Fruit fly (Drosophila melanogaster) whole organism, prepupa: Measurements from ENCODE around the gene CG5281.

Experiments
- CG10631 ChIP-seq: fragments of 200-800 bp; sonication (Bioruptor generic); optimal IDR thresholded peaks from 2 replicates; lab custom pipeline; 2016; ENCODE audit warnings: missing biosample characterization, missing genetic modification characterization
- CG11294 ChIP-seq: fragments of 200-800 bp; sonication (Bioruptor generic); IDR thresholded peaks from 2 replicates; pipeline ENCODE4 v1.3.6; 2022; ENCODE audit warnings: missing biosample characterization, missing genetic modification characterization
- CG11902 ChIP-seq: fragments of 200-800 bp; sonication (Bioruptor generic); optimal IDR thresholded peaks from 3 replicates; lab custom pipeline; 2016; ENCODE audit warnings: missing biosample characterization, missing genetic modification characterization
- CG1621 ChIP-seq: fragments of 200-800 bp; sonication (Bioruptor generic); optimal IDR thresholded peaks from 3 replicates; lab custom pipeline; 2018; ENCODE audit warnings: missing biosample characterization, mild to moderate bottlenecking, missing genetic modification characterization
- CG16779 ChIP-seq: fragments of 200-800 bp; sonication (Bioruptor generic); optimal IDR thresholded peaks from 3 replicates; lab custom pipeline; 2017; ENCODE audit warnings: missing biosample characterization, mild to moderate bottlenecking, missing genetic modification characterization
- CG3032 ChIP-seq: fragments of 200-800 bp; optimal IDR thresholded peaks from 2 replicates; lab custom pipeline; 2019; ENCODE audit warnings: missing biosample characterization, mild to moderate bottlenecking, missing genetic modification characterization, moderate library complexity
- CG31627 ChIP-seq: fragments of 200-800 bp; sonication (Bioruptor generic); optimal IDR thresholded peaks from 3 replicates; lab custom pipeline; 2016; ENCODE audit warnings: missing biosample characterization, missing genetic modification characterization
- CG34406 ChIP-seq: fragments of 200-800 bp; sonication (Bioruptor generic); optimal IDR thresholded peaks from 3 replicates; lab custom pipeline; 2016; ENCODE audit warnings: missing biosample characterization, missing genetic modification characterization
- CG6163 ChIP-seq: fragments of 200-800 bp; sonication (Bioruptor generic); IDR thresholded peaks from 3 replicates; pipeline ENCODE4 v1.3.6; 2022; ENCODE audit warnings: missing biosample characterization, missing genetic modification characterization
- CG6792 ChIP-seq: fragments of 200-800 bp; sonication (Bioruptor generic); optimal IDR thresholded peaks from 3 replicates; lab custom pipeline; 2016; ENCODE audit warnings: missing biosample characterization, missing genetic modification characterization
- CG6808 ChIP-seq: fragments of 200-800 bp; sonication (Bioruptor generic); optimal IDR thresholded peaks from 3 replicates; lab custom pipeline; 2017; ENCODE audit warnings: missing biosample characterization, missing genetic modification characterization, mild to moderate bottlenecking, moderate library complexity, missing genetic modification reagents
- CG7368 ChIP-seq: fragments of 200-800 bp; sonication (Bioruptor generic); optimal IDR thresholded peaks from 3 replicates; lab custom pipeline; 2016; ENCODE audit warnings: missing biosample characterization, missing genetic modification characterization
- CG8119 ChIP-seq: fragments of 200-800 bp; sonication (Bioruptor generic); IDR thresholded peaks from 3 replicates; pipeline ENCODE4 v1.3.6; 2022; ENCODE audit warnings: missing biosample characterization, missing genetic modification characterization
- CG9139 ChIP-seq: fragments of 200-800 bp; sonication (Bioruptor generic); optimal IDR thresholded peaks from 3 replicates; lab custom pipeline; 2017; ENCODE audit warnings: missing biosample characterization, mild to moderate bottlenecking, missing genetic modification characterization
- Eip93F ChIP-seq: fragments of 200-800 bp; sonication (Bioruptor generic); optimal IDR thresholded peaks from 2 replicates; lab custom pipeline; 2016; ENCODE audit warnings: missing biosample characterization, mild to moderate bottlenecking, missing genetic modification characterization
- Ets21C ChIP-seq: fragments of 200-800 bp; sonication (Bioruptor generic); optimal IDR thresholded peaks from 3 replicates; lab custom pipeline; 2016; ENCODE audit warnings: missing biosample characterization, missing genetic modification characterization
- Ets96B ChIP-seq: fragments of 200-800 bp; optimal IDR thresholded peaks from 2 replicates; lab custom pipeline; 2019; ENCODE audit warnings: missing biosample characterization, mild to moderate bottlenecking, missing genetic modification characterization, moderate library complexity
- Gug ChIP-seq: fragments of 200-800 bp; sonication (Bioruptor generic); IDR thresholded peaks from 2 replicates; pipeline ENCODE4 v1.3.6; 2022; ENCODE audit warnings: missing biosample characterization, missing genetic modification characterization
- Hr38 ChIP-seq: sonication (Bioruptor generic); optimal IDR thresholded peaks from 2 replicates; lab custom pipeline; 2016; ENCODE audit warnings: missing biosample characterization, missing genetic modification characterization
- Hr39 ChIP-seq: fragments of 200-800 bp; sonication (Bioruptor generic); optimal IDR thresholded peaks from 2 replicates; lab custom pipeline; 2016; ENCODE audit warnings: missing biosample characterization, missing genetic modification characterization
- Hr4 ChIP-seq: fragments of 200-800 bp; sonication (Bioruptor generic); optimal IDR thresholded peaks from 3 replicates; lab custom pipeline; 2016; ENCODE audit warnings: missing biosample characterization, missing genetic modification characterization
- Lpt ChIP-seq: fragments of 200-800 bp; sonication (Bioruptor generic); optimal IDR thresholded peaks from 3 replicates; lab custom pipeline; 2016; ENCODE audit warnings: missing biosample characterization, missing genetic modification characterization
- OdsH ChIP-seq: fragments of 200-800 bp; sonication (Bioruptor generic); optimal IDR thresholded peaks from 3 replicates; lab custom pipeline; 2016; ENCODE audit warnings: missing biosample characterization, missing genetic modification characterization
- Smox ChIP-seq: fragments of 200-800 bp; sonication (Bioruptor generic); optimal IDR thresholded peaks from 3 replicates; lab custom pipeline; 2016; ENCODE audit warnings: missing biosample characterization, missing genetic modification characterization
- Sox14 ChIP-seq: fragments of 200-800 bp; sonication (Bioruptor generic); optimal IDR thresholded peaks from 3 replicates; lab custom pipeline; 2016; ENCODE audit warnings: missing biosample characterization, missing genetic modification characterization
- Sox15 ChIP-seq: fragments of 200-800 bp; sonication (Bioruptor generic); optimal IDR thresholded peaks from 3 replicates; lab custom pipeline; 2016; ENCODE audit warnings: missing biosample characterization, missing genetic modification characterization
- achi ChIP-seq: fragments of 200-800 bp; sonication (Bioruptor generic); optimal IDR thresholded peaks from 3 replicates; lab custom pipeline; 2016; ENCODE audit warnings: missing biosample characterization, missing genetic modification characterization
- acj6 ChIP-seq: fragments of 200-800 bp; sonication (Bioruptor generic); optimal IDR thresholded peaks from 3 replicates; lab custom pipeline; 2016; ENCODE audit warnings: missing biosample characterization, missing genetic modification characterization
- cyc ChIP-seq: fragments of 200-800 bp; sonication (Bioruptor generic); optimal IDR thresholded peaks from 3 replicates; lab custom pipeline; 2016; ENCODE audit warnings: missing biosample characterization, missing genetic modification characterization
- dsx ChIP-seq: fragments of 200-800 bp; optimal IDR thresholded peaks from 3 replicates; lab custom pipeline; 2019; ENCODE audit warnings: missing biosample characterization, mild to moderate bottlenecking, missing genetic modification characterization, moderate library complexity; ENCODE audit not compliant: poor library complexity, severe bottlenecking
- eg ChIP-seq: fragments of 200-800 bp; sonication (Bioruptor generic); IDR thresholded peaks from 3 replicates; pipeline ENCODE4 v1.3.6; 2022; ENCODE audit warnings: missing biosample characterization, missing genetic modification characterization
- esn ChIP-seq: fragments of 200-800 bp; sonication (Bioruptor generic); optimal IDR thresholded peaks from 2 replicates; lab custom pipeline; 2016; ENCODE audit warnings: missing biosample characterization, mild to moderate bottlenecking, missing genetic modification characterization, moderate library complexity
- fd59A ChIP-seq: fragments of 200-800 bp; sonication (Bioruptor generic); optimal IDR thresholded peaks from 2 replicates; lab custom pipeline; 2017; ENCODE audit warnings: missing biosample characterization, mild to moderate bottlenecking, missing genetic modification characterization, missing genetic modification reagents
- lz ChIP-seq: fragments of 200-800 bp; sonication (Bioruptor generic); optimal IDR thresholded peaks from 3 replicates; lab custom pipeline; 2016; ENCODE audit warnings: missing biosample characterization, missing genetic modification characterization
- net ChIP-seq: fragments of 200-800 bp; sonication (Bioruptor generic); optimal IDR thresholded peaks from 3 replicates; lab custom pipeline; 2016; ENCODE audit warnings: missing biosample characterization, missing genetic modification characterization
- salr ChIP-seq, 2 experiments: fragments of 200-800 bp; sonication (Bioruptor generic); optimal IDR thresholded peaks; 3 replicates each; lab custom pipeline; 2016 to 2018; ENCODE audit warnings: missing biosample characterization in 2 of 2, missing genetic modification characterization in 2 of 2, mild to moderate bottlenecking in 1 of 2
- spab ChIP-seq: fragments of 200-800 bp; sonication (Bioruptor generic); optimal IDR thresholded peaks from 2 replicates; lab custom pipeline; 2017; ENCODE audit warnings: missing biosample characterization, mild to moderate bottlenecking, missing genetic modification characterization, missing genetic modification reagents
- ss ChIP-seq, 2 experiments: fragments of 200-800 bp; sonication (Bioruptor generic); optimal IDR thresholded peaks; 2 replicates in 1 of 2; 3 replicates in 1 of 2; lab custom pipeline; 2017 to 2018; ENCODE audit warnings: mild to moderate bottlenecking in 2 of 2, missing biosample characterization in 2 of 2, missing genetic modification characterization in 2 of 2, moderate library complexity in 1 of 2
- svp ChIP-seq: fragments of 200-800 bp; sonication (Bioruptor generic); peaks from one replicate; lab custom pipeline; 2016; ENCODE audit warnings: missing biosample characterization, missing genetic modification characterization
- vri ChIP-seq: fragments of 200-800 bp; sonication (Bioruptor generic); optimal IDR thresholded peaks from 3 replicates; lab custom pipeline; 2016; ENCODE audit warnings: missing biosample characterization, mild to moderate bottlenecking, missing genetic modification characterization

Gene CG5281

DNA sequence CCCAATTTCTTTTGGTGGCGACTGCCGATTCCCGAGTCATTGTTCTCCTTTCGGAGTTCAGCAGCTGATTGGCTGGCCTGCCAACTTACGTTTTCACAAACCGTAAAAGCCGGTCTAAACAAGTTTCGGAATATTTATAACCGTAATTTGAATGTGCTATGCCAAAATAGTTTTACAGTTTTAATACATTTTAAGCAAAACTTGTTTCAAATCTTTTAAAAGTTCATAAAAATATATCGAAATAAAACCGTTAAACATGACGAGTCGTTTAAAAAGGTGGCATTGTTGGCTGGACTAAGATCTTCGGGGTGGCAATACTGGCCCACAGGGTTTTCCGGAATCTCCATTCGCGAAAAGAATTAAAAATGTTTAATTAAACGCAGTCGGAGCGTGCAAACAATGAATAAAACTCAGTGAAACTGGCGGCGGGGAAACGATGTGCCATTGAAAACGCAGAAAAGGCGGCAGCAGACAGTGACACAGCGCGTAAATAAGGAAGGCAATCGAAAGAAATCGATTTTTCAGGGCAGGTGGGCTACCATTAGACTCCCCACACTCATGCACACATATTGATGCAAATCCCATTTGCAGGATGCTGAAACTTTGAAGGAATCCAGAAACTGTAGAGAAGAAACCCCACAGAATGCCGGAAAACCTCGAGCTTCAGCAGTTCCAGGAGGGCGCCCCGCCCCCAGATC is at the start of gene CG5281, which contains the start of gene Exd2:
Gene CG5281, plus strand, starts transcription at position 314 of the 698 bp plus-strand sequence.
Gene Exd2, minus strand, starts transcription at position 167 of the 698 bp plus-strand sequence.
- TF ChIP-seq CG6163, result 0 out of 3 replicates have a peak, but pooled peaks have one; percentile 11
- TF ChIP-seq CG3032 (tag; lab: Kevin White, UChicago), result peak; percentile 20
- TF ChIP-seq CG34406 (GFP tag; lab: Kevin White, UChicago), result no peak
- peak; percentile 89 for TF ChIP-seq Sox14
- TF ChIP-seq esn (GFP tag; lab: Kevin White, UChicago), result peak; percentile 62
- peak; percentile 32 for TF ChIP-seq lz (GFP tag; lab: Kevin White, UChicago)
- no peak for TF ChIP-seq CG11902 (GFP tag; lab: Kevin White, UChicago)
- TF ChIP-seq achi, result no peak
- TF ChIP-seq CG31627 (GFP tag; lab: Kevin White, UChicago), result peak; percentile 55
- TF ChIP-seq Ets21C (GFP tag; lab: Kevin White, UChicago), result no peak
- TF ChIP-seq CG1621, result peak; percentile 91
- no peak for TF ChIP-seq CG10631 (GFP tag; lab: Kevin White, UChicago)
- no peak for TF ChIP-seq spab (GFP tag; lab: Kevin White, UChicago)
- TF ChIP-seq cyc (GFP tag; lab: Kevin White, UChicago), result peak; percentile 21
- no peak for TF ChIP-seq fd59A (GFP tag; lab: Kevin White, UChicago)

DNA sequence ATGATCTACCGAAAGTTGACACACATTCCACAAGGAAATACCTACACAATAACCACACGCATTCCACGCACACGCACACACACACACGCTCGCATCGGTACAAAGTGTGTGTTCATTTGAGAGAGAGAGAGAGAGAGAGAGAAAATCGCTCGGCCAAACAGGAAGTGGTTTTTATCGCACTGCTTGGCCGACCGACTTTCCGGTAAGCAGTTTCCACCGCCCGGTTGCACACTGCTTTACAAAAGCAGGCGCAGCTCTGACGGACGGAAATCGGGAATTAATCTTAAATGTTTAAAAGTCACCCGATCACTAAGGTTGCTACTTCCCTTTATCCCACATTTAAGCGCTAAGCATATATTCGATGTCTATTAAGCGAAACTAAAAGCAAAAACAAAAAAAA is 42.8 kb upstream of the CG5281 start:
- no peak for TF ChIP-seq spab (GFP tag; lab: Kevin White, UChicago)
- TF ChIP-seq Sox14, result no peak
- no peak for TF ChIP-seq lz (GFP tag; lab: Kevin White, UChicago)
- no peak for TF ChIP-seq CG7368
- TF ChIP-seq svp (GFP tag; lab: Kevin White, UChicago), result no peak
- no peak for TF ChIP-seq net (GFP tag; lab: Kevin White, UChicago)
- TF ChIP-seq Sox15, result no peak
- TF ChIP-seq CG9139, result no peak
- TF ChIP-seq Gug (GFP tag; lab: Robert Waterston, UW), result no peak
- TF ChIP-seq, all 60 proteins: peak for 0

DNA sequence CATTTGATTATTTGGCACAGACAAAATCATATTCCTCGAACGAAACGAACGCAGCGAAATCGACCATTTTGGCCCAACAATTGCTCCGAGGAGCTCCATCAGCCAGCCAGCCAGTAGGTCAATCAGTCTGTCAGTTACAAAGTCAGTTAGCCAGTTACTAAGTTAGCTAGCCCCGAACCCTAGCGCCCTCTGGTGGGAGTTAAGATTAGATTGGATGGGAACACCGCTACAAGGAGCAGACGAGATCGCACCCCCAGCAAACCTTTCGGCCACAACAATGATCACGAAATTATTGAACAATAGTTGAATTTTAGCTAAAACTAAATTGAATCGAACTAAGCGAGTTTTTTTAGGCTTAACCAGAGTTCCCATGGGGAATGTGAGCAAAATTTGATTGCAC is 41.8 kb upstream of the CG5281 start:
- TF ChIP-seq Ets96B (no peak), salr (GFP tag; optimal IDR thresholded peaks at IDR 0.05; lab: Kevin White, UChicago) (no peak), svp (GFP tag; lab: Kevin White, UChicago) (no peak), ss (GFP tag; optimal IDR thresholded peaks at IDR 0.05; lab: Kevin White, UChicago) (no peak), Sox15 (no peak), CG16779 (no peak), Hr39 (GFP tag; lab: Kevin White, UChicago) (no peak), acj6 (no peak), Lpt (no peak), dsx (no peak), Hr38 (GFP tag; lab: Kevin White, UChicago) (no peak), CG9139 (no peak), Smox (GFP tag; lab: Kevin White, UChicago) (no peak), CG8119 (GFP tag; lab: Robert Waterston, UW) (no peak)

DNA sequence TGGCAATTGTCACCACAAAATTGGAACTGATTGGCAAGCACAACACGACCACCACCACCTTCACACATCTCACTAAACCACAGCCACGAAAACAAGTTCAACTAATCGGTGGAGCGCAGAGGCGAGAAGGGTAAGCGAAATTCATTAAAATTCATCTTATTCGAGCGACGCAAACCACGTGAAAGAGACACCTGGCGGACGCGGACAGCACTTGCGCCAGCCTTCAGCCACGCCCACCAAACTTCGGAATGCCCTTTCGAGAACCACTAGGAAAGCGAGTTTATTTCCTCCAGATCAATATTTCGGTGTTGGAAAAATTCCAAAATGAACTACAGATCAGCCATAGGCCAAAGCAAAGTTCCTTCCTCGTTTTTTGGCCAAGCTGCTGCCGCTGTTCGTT is 40.1 kb upstream of the CG5281 start:
- TF ChIP-seq lz (GFP tag; lab: Kevin White, UChicago) (no peak), Eip93F (GFP tag; lab: Kevin White, UChicago) (no peak), Hr4 (GFP tag; lab: Kevin White, UChicago) (no peak), OdsH (GFP tag; lab: Kevin White, UChicago) (no peak), CG6792 (GFP tag; lab: Kevin White, UChicago) (no peak), achi (no peak), spab (GFP tag; lab: Kevin White, UChicago) (no peak), eg (GFP tag; lab: Robert Waterston, UW) (no peak), salr (GFP tag; optimal IDR thresholded peaks at IDR 0.05; lab: Kevin White, UChicago) (no peak), Sox15 (no peak), CG6808 (GFP tag; lab: Kevin White, UChicago) (no peak), CG1621 (no peak), CG11294 (GFP tag; lab: Robert Waterston, UW) (no peak), vri (GFP tag; lab: Kevin White, UChicago) (no peak)
